Worm (Caenorhabditis elegans): ENCODE measurements around the gene C27F2.10.

DNA sequence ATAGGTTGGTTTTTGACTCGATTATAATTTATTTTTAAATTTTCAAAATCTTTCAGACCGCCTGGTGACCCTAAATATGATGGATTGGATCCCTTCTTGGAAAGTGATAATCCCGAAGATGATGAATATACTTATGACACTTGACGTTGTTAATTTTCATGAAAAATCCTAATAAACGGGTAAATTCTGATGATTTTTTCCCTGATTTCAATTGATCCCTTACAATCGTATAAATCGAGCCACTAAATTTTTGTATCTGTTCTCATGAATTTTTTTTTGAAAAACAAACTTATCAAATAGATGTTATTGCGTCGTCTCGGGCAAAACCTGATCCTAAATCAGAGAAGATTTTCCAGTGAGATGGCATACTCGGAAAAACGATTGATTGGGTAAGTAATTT lies 36.3 kb upstream of the C27F2.10 start, which contains the start of gene R144.13:
- TF ChIP-seq him-1 (tag; optimal IDR thresholded peaks at IDR 0.05) (no peak), W03F9.2 (tag; optimal IDR thresholded peaks at IDR 0.05) (no peak)
